Worm (Caenorhabditis elegans) whole organism, L3 larva: Measurements from ENCODE around the gene R05D3.8.
"Not testable (repeated sequence)": the region's sequence is repeated elsewhere in the genome, so short reads cannot be mapped to it uniquely, and the experiment has no call there.

ENCODE experiments used
- ama-1 ChIP-seq: fragments of 150-350 bp; optimal IDR thresholded peaks from 2 replicates; lab custom pipeline; 2018
- mdl-1 ChIP-seq: fragments of 150-350 bp; optimal IDR thresholded peaks from 2 replicates; lab custom pipeline; 2014; ENCODE audit warnings: missing biosample characterization, missing genetic modification characterization
- nhr-43 ChIP-seq: sonication (generic microtip); optimal IDR thresholded peaks from 2 replicates; lab custom pipeline; 2016; ENCODE audit warnings: mild to moderate bottlenecking, missing genetic modification characterization, missing compliant biosample characterization; ENCODE audit not compliant: poor library complexity, severe bottlenecking
- skn-1 ChIP-seq: fragments of 150-350 bp; optimal IDR thresholded peaks from 2 replicates; lab custom pipeline; 2014; ENCODE audit warnings: missing biosample characterization, missing genetic modification characterization
- zag-1 ChIP-seq: fragments of 150-350 bp; optimal IDR thresholded peaks from 2 replicates; lab custom pipeline; 2014; ENCODE audit warnings: missing biosample characterization, missing genetic modification characterization

DNA sequence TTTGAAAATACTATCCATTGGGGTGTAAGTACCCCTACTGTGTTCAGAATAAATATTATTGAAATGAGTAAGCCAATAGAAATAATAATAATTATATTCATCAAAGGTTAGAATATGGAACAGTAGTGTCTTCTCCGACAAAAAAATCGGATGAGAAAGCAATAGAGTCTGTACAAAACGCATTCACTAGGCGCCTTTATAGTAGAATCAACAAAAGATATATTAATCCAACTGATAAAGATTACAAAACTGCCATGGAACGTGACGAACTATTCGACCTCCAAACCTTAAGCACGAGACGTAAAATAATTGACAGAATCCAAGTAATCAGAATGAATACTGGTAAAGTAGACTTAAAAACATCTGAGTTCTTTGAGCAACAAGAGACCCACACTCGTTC is 10.3 kb downstream of the R05D3.8 start, which contains the start of gene clc-29:
- not testable (repeated sequence) for TF ChIP-seq skn-1 (tag; lab: Kevin White, UChicago); zag-1 (tag; lab: Kevin White, UChicago); mdl-1 (tag; lab: Kevin White, UChicago); nhr-43 (tag; lab: Kevin White, UChicago); ama-1
